Fruit fly (Drosophila melanogaster) whole organism, embryonic: Measurements from ENCODE around the gene gammaCOP.

Source experiments
- CG11398 ChIP-seq: fragments of 200-800 bp; sonication (Bioruptor generic); optimal IDR thresholded peaks from 2 replicates; lab custom pipeline; 2016; ENCODE audit warnings: missing biosample characterization, missing genetic modification characterization
- CG13296 ChIP-seq: fragments of 200-800 bp; sonication (Bioruptor generic); optimal IDR thresholded peaks from 3 replicates; lab custom pipeline; 2018; ENCODE audit warnings: missing biosample characterization, mild to moderate bottlenecking, missing genetic modification characterization
- CG16863 ChIP-seq: fragments of 200-800 bp; sonication (Bioruptor generic); optimal IDR thresholded peaks from 3 replicates; lab custom pipeline; 2016; ENCODE audit warnings: missing biosample characterization, missing genetic modification characterization
- CG17385 ChIP-seq: fragments of 200-800 bp; sonication (Bioruptor generic); optimal IDR thresholded peaks from 3 replicates; lab custom pipeline; 2018; ENCODE audit warnings: missing biosample characterization, mild to moderate bottlenecking, missing genetic modification characterization
- CG2116 ChIP-seq: fragments of 200-800 bp; sonication (Bioruptor generic); optimal IDR thresholded peaks from 3 replicates; lab custom pipeline; 2018; ENCODE audit warnings: missing biosample characterization, mild to moderate bottlenecking, missing genetic modification characterization
- CG2199 ChIP-seq: fragments of 200-800 bp; sonication (Bioruptor generic); IDR thresholded peaks from 3 replicates; pipeline ENCODE4 v1.3.6; 2022; ENCODE audit warnings: missing biosample characterization, missing genetic modification characterization
- CG2712 ChIP-seq: fragments of 200-800 bp; optimal IDR thresholded peaks from 3 replicates; lab custom pipeline; 2019; ENCODE audit warnings: missing biosample characterization, mild to moderate bottlenecking, missing genetic modification characterization, moderate library complexity
- CG31441 ChIP-seq: fragments of 200-800 bp; sonication (Bioruptor generic); IDR thresholded peaks from 2 replicates; pipeline ENCODE4 v1.3.6; 2022; ENCODE audit warnings: missing biosample characterization, missing genetic modification characterization
- CG32767 ChIP-seq: fragments of 200-800 bp; sonication (Bioruptor generic); IDR thresholded peaks from 2 replicates; pipeline ENCODE4 v1.3.6; 2022; ENCODE audit warnings: missing biosample characterization, missing genetic modification characterization
- CG33557 ChIP-seq: fragments of 200-800 bp; sonication (Bioruptor generic); optimal IDR thresholded peaks from 2 replicates; lab custom pipeline; 2019; ENCODE audit warnings: missing biosample characterization, mild to moderate bottlenecking, missing genetic modification characterization, moderate library complexity
- CG34376 ChIP-seq: fragments of 200-800 bp; sonication (Bioruptor generic); optimal IDR thresholded peaks from 2 replicates; lab custom pipeline; 2018; ENCODE audit warnings: missing biosample characterization, mild to moderate bottlenecking, missing genetic modification characterization
- CG3838 ChIP-seq: fragments of 200-800 bp; sonication (Bioruptor generic); optimal IDR thresholded peaks from 3 replicates; lab custom pipeline; 2016; ENCODE audit warnings: missing biosample characterization, missing genetic modification characterization
- CG4820 ChIP-seq: fragments of 200-800 bp; sonication (Bioruptor generic); optimal IDR thresholded peaks from 3 replicates; lab custom pipeline; 2016; ENCODE audit warnings: missing biosample characterization, missing genetic modification characterization
- CG6765 ChIP-seq: fragments of 200-800 bp; sonication (Bioruptor generic); optimal IDR thresholded peaks from 3 replicates; lab custom pipeline; 2017; ENCODE audit warnings: missing biosample characterization, mild to moderate bottlenecking, missing genetic modification characterization
- CG7745 ChIP-seq: fragments of 200-800 bp; sonication (Bioruptor generic); optimal IDR thresholded peaks from 2 replicates; lab custom pipeline; 2018; ENCODE audit warnings: missing biosample characterization, mild to moderate bottlenecking, missing genetic modification characterization, moderate library complexity
- CG7963 ChIP-seq: fragments of 200-800 bp; sonication (Bioruptor generic); IDR thresholded peaks from 3 replicates; pipeline ENCODE4 v1.3.6; 2022; ENCODE audit warnings: missing biosample characterization, missing genetic modification characterization; ENCODE audit not compliant: partially characterized antibody
- D ChIP-seq, 2 experiments: fragments of 200-800 bp in 1 of 2; fragments of >200 bp in 1 of 2; sonication (Bioruptor generic) in 1 of 2; optimal IDR thresholded peaks; 2 replicates in 1 of 2; 3 replicates in 1 of 2; lab custom pipeline; 2017; ENCODE audit warnings: mild to moderate bottlenecking in 1 of 2, missing biosample characterization in 1 of 2, missing genetic modification characterization in 1 of 2, missing genetic modification reagents in 1 of 2
- D19B ChIP-seq: fragments of 200-800 bp; sonication (Bioruptor generic); optimal IDR thresholded peaks from 2 replicates; lab custom pipeline; 2017; ENCODE audit warnings: missing biosample characterization, mild to moderate bottlenecking, missing genetic modification characterization
- Dfd ChIP-seq, 2 experiments: fragments of >200 bp; optimal IDR thresholded peaks; 2 replicates each; lab custom pipeline; 2017; ENCODE audit warnings: missing biosample characterization in 2 of 2, missing genetic modification characterization in 2 of 2
- Doc2 ChIP-seq: fragments of 200-800 bp; sonication (Bioruptor generic); IDR thresholded peaks from 2 replicates; pipeline ENCODE4 v1.3.6; 2022; ENCODE audit warnings: missing biosample characterization, missing genetic modification characterization
- Eip74EF ChIP-seq, 2 experiments: fragments of 200-800 bp in 1 of 2; fragments of >200 bp in 1 of 2; sonication (Bioruptor generic) in 1 of 2; optimal IDR thresholded peaks; 2 replicates each; lab custom pipeline; 2017 to 2019; ENCODE audit warnings: missing biosample characterization in 2 of 2, missing genetic modification characterization in 2 of 2, mild to moderate bottlenecking in 1 of 2, moderate library complexity in 1 of 2
- HHEX ChIP-seq: fragments of 200-800 bp; sonication (Bioruptor generic); optimal IDR thresholded peaks from 3 replicates; lab custom pipeline; 2017; ENCODE audit warnings: missing biosample characterization, mild to moderate bottlenecking, missing genetic modification characterization, missing genetic modification reagents
- HLH54F ChIP-seq: fragments of 200-800 bp; sonication (Bioruptor generic); optimal IDR thresholded peaks from 3 replicates; lab custom pipeline; 2016; ENCODE audit warnings: missing biosample characterization, missing genetic modification characterization
- HLHmδ ChIP-seq: fragments of 200-800 bp; sonication (Bioruptor generic); optimal IDR thresholded peaks from 2 replicates; lab custom pipeline; 2018; ENCODE audit warnings: missing biosample characterization, mild to moderate bottlenecking, missing genetic modification characterization, moderate library complexity
- Hand ChIP-seq: fragments of 200-800 bp; sonication (Bioruptor generic); optimal IDR thresholded peaks from 2 replicates; lab custom pipeline; 2017; ENCODE audit warnings: mild to moderate bottlenecking, missing biosample characterization, missing genetic modification reagents, missing genetic modification characterization
- HmgZ ChIP-seq: fragments of 200-800 bp; sonication (Bioruptor generic); optimal IDR thresholded peaks from 2 replicates; lab custom pipeline; 2018; ENCODE audit warnings: missing biosample characterization, mild to moderate bottlenecking, missing genetic modification characterization
- Lpt ChIP-seq: fragments of >200 bp; optimal IDR thresholded peaks from 2 replicates; lab custom pipeline; 2018; ENCODE audit warnings: missing biosample characterization, missing genetic modification characterization
- MBD-R2 ChIP-seq: fragments of 200-800 bp; sonication (Bioruptor generic); IDR thresholded peaks from 2 replicates; pipeline ENCODE4 v1.3.6; 2022; ENCODE audit warnings: missing biosample characterization, missing genetic modification characterization
- MESR4 ChIP-seq: fragments of 200-800 bp; sonication (Bioruptor generic); optimal IDR thresholded peaks from 2 replicates; lab custom pipeline; 2018; ENCODE audit warnings: missing biosample characterization, mild to moderate bottlenecking, missing genetic modification characterization, moderate library complexity
- MTF-1 ChIP-seq: fragments of 200-800 bp; sonication (Bioruptor generic); optimal IDR thresholded peaks from 2 replicates; lab custom pipeline; 2018; ENCODE audit warnings: missing biosample characterization, mild to moderate bottlenecking, missing genetic modification characterization, borderline replicate concordance
- Meics ChIP-seq: fragments of 200-800 bp; sonication (Bioruptor generic); optimal IDR thresholded peaks from 2 replicates; lab custom pipeline; 2017; ENCODE audit warnings: missing biosample characterization, mild to moderate bottlenecking, missing genetic modification characterization
- Myb ChIP-seq: fragments of 200-800 bp; sonication (Bioruptor generic); optimal IDR thresholded peaks from 2 replicates; lab custom pipeline; 2016; ENCODE audit warnings: missing biosample characterization, missing genetic modification characterization
- Six4 ChIP-seq: fragments of 200-800 bp; sonication (Bioruptor generic); optimal IDR thresholded peaks from 2 replicates; lab custom pipeline; 2016; ENCODE audit warnings: missing biosample characterization, missing genetic modification characterization
- ab ChIP-seq: fragments of 200-800 bp; sonication (Bioruptor generic); optimal IDR thresholded peaks from 2 replicates; lab custom pipeline; 2016; ENCODE audit warnings: missing biosample characterization, missing genetic modification characterization
- btn ChIP-seq: fragments of 200-800 bp; sonication (Bioruptor generic); optimal IDR thresholded peaks from 2 replicates; lab custom pipeline; 2016; ENCODE audit warnings: missing biosample characterization, missing genetic modification characterization
- chinmo ChIP-seq: fragments of 200-800 bp; sonication (Bioruptor generic); IDR thresholded peaks from 4 replicates; pipeline ENCODE4 v1.3.6; 2022; ENCODE audit warnings: missing biosample characterization, missing genetic modification characterization; ENCODE audit not compliant: partially characterized antibody
- crc ChIP-seq: fragments of 200-800 bp; sonication (Bioruptor generic); optimal IDR thresholded peaks from 2 replicates; lab custom pipeline; 2016; ENCODE audit warnings: missing biosample characterization, missing genetic modification characterization
- dm ChIP-seq: fragments of 200-800 bp; sonication (Bioruptor generic); optimal IDR thresholded peaks from 3 replicates; lab custom pipeline; 2016; ENCODE audit warnings: missing biosample characterization, missing genetic modification characterization
- eve ChIP-seq, 2 experiments: fragments of >200 bp; optimal IDR thresholded peaks; 2 replicates each; lab custom pipeline; 2017; ENCODE audit warnings: missing biosample characterization in 2 of 2, missing genetic modification characterization in 2 of 2
- ewg ChIP-seq: fragments of 200-800 bp; sonication (Bioruptor generic); optimal IDR thresholded peaks from 3 replicates; lab custom pipeline; 2017; ENCODE audit warnings: mild to moderate bottlenecking, missing biosample characterization, missing genetic modification reagents, missing genetic modification characterization
- fd96Cb ChIP-seq: fragments of 200-800 bp; sonication (Bioruptor generic); optimal IDR thresholded peaks from 2 replicates; lab custom pipeline; 2018; ENCODE audit warnings: missing biosample characterization, mild to moderate bottlenecking, missing genetic modification characterization, moderate library complexity
- gcm2 ChIP-seq: fragments of 200-800 bp; sonication (Bioruptor generic); optimal IDR thresholded peaks from 2 replicates; lab custom pipeline; 2016; ENCODE audit warnings: missing biosample characterization, missing genetic modification characterization
- gsb-n ChIP-seq: fragments of 200-800 bp; sonication (Bioruptor generic); optimal IDR thresholded peaks from 3 replicates; lab custom pipeline; 2018; ENCODE audit warnings: missing biosample characterization, mild to moderate bottlenecking, missing genetic modification characterization
- psq ChIP-seq: fragments of 200-800 bp; sonication (Bioruptor generic); optimal IDR thresholded peaks from 2 replicates; lab custom pipeline; 2017; ENCODE audit warnings: missing biosample characterization, missing genetic modification characterization
- ranshi ChIP-seq: fragments of 200-800 bp; sonication (Bioruptor generic); IDR thresholded peaks from 2 replicates; pipeline ENCODE4 v1.3.6; 2022; ENCODE audit warnings: missing biosample characterization, missing genetic modification characterization
- sc ChIP-seq, 3 experiments: fragments of >200 bp in 2 of 3; fragments of 200-800 bp in 1 of 3; sonication (Bioruptor generic) in 1 of 3; optimal IDR thresholded peaks; 2 replicates in 2 of 3; 3 replicates in 1 of 3; lab custom pipeline; 2017; ENCODE audit warnings: mild to moderate bottlenecking in 1 of 3, missing biosample characterization in 1 of 3, missing genetic modification characterization in 1 of 3, missing genetic modification reagents in 1 of 3
- sens ChIP-seq: fragments of 200-800 bp; sonication (Bioruptor generic); peaks from one replicate; lab custom pipeline; 2016; ENCODE audit warnings: missing biosample characterization, missing genetic modification characterization
- tll ChIP-seq, 2 experiments: fragments of 200-800 bp in 1 of 2; fragments of >200 bp in 1 of 2; sonication (Bioruptor generic) in 1 of 2; optimal IDR thresholded peaks; 2 replicates each; lab custom pipeline; 2017 to 2019; ENCODE audit warnings: missing biosample characterization in 2 of 2, missing genetic modification characterization in 2 of 2, mild to moderate bottlenecking in 1 of 2, moderate library complexity in 1 of 2
- trh ChIP-seq: fragments of 200-800 bp; sonication (Bioruptor generic); optimal IDR thresholded peaks from 2 replicates; lab custom pipeline; 2016; ENCODE audit warnings: missing biosample characterization, missing genetic modification characterization
- tx ChIP-seq: fragments of 200-800 bp; sonication (Bioruptor generic); optimal IDR thresholded peaks from 2 replicates; lab custom pipeline; 2016; ENCODE audit warnings: missing biosample characterization, missing genetic modification characterization
- vvl ChIP-seq: fragments of 200-800 bp; sonication (Bioruptor generic); IDR thresholded peaks from 2 replicates; pipeline ENCODE4 v1.3.6; 2022; ENCODE audit warnings: missing biosample characterization, missing genetic modification characterization

gammaCOP gene

DNA sequence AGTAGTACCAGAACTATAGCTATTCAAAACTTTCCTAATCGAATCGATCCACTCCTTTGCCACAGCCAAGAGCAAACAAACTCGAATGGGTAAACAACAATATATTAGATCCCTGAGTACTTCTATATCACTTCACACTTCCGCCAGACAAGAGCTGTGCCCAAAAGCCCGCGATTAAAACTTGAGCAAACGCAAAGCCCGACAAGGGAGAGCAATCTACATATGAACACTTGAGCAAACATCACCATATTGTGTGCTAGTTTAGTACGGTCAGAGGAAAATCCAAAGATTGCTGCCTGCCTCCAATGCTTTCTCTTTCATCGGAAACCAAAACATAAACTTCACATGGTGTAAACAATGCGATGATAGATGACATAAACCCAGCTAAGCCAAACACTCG is 31.7 kb downstream of the gammaCOP start (continued):
- TF ChIP-seq CG7745 (tag; lab: Kevin White, UChicago) = no peak
- TF ChIP-seq MBD-R2 (GFP tag; lab: Robert Waterston, UW) = no peak
- no peak for TF ChIP-seq CG31441 (GFP tag; lab: Robert Waterston, UW)
- TF ChIP-seq psq (GFP tag; lab: Kevin White, UChicago) = no peak
- no peak for TF ChIP-seq btn (GFP tag; lab: Kevin White, UChicago)
- no peak for TF ChIP-seq sc (optimal IDR thresholded peaks at IDR 0.05; lab: Kevin White, UChicago)
- TF ChIP-seq sc (GFP tag; optimal IDR thresholded peaks at IDR 0.05; lab: Kevin White, UChicago) = no peak
- TF ChIP-seq ab (GFP tag; lab: Kevin White, UChicago) = no peak
- TF ChIP-seq chinmo (GFP tag; lab: Robert Waterston, UW) = no peak
- TF ChIP-seq ewg = no peak
- no peak for TF ChIP-seq Meics (GFP tag; lab: Kevin White, UChicago)
- peak; percentile 49 for TF ChIP-seq sens (GFP tag; lab: Kevin White, UChicago)
- no peak for TF ChIP-seq ranshi (GFP tag; lab: Robert Waterston, UW)
- TF ChIP-seq Hand (GFP tag; lab: Kevin White, UChicago) = no peak
- TF ChIP-seq Myb (GFP tag; lab: Kevin White, UChicago) = no peak
- TF ChIP-seq CG6765 (GFP tag; lab: Kevin White, UChicago) = no peak
- peak; percentile 9 for TF ChIP-seq CG34376 (GFP tag; lab: Kevin White, UChicago)
- TF ChIP-seq tx (GFP tag; lab: Kevin White, UChicago) = no peak
- TF ChIP-seq HHEX (GFP tag; lab: Kevin White, UChicago) = no peak
- TF ChIP-seq crc (GFP tag; lab: Kevin White, UChicago) = no peak
- TF ChIP-seq HmgZ (tag; lab: Kevin White, UChicago) = no peak
- no peak for TF ChIP-seq CG2712 (tag; lab: Kevin White, UChicago)
- peak; percentile 17 for TF ChIP-seq MTF-1
- no peak for TF ChIP-seq gcm2 (GFP tag; lab: Kevin White, UChicago)
- no peak for TF ChIP-seq dm
- TF ChIP-seq Eip74EF (GFP tag; optimal IDR thresholded peaks at IDR 0.05; lab: Kevin White, UChicago) = peak in 1 of 2 experiments; percentile 34
- TF ChIP-seq CG4820 (GFP tag; lab: Kevin White, UChicago) = no peak
- no peak for TF ChIP-seq tll (GFP tag; optimal IDR thresholded peaks at IDR 0.05; lab: Kevin White, UChicago)
- no peak for TF ChIP-seq MESR4 (GFP tag; lab: Kevin White, UChicago)
- TF ChIP-seq D19B (GFP tag; lab: Kevin White, UChicago) = no peak
- no peak for TF ChIP-seq Lpt (GFP tag; lab: Kevin White, UChicago)
- no peak for TF ChIP-seq CG3838 (GFP tag; lab: Kevin White, UChicago)
- TF ChIP-seq Six4 (GFP tag; lab: Kevin White, UChicago) = no peak
- no peak for TF ChIP-seq eve (GFP tag; optimal IDR thresholded peaks at IDR 0.05; lab: Kevin White, UChicago)
- TF ChIP-seq HLH54F (GFP tag; lab: Kevin White, UChicago) = no peak
- TF ChIP-seq vvl (GFP tag; lab: Robert Waterston, UW) = no peak
- no peak for TF ChIP-seq fd96Cb (tag; lab: Kevin White, UChicago)
- no peak for TF ChIP-seq CG16863 (GFP tag; lab: Kevin White, UChicago)
- no peak for TF ChIP-seq D (optimal IDR thresholded peaks at IDR 0.05; lab: Kevin White, UChicago)
- TF ChIP-seq D (GFP tag; optimal IDR thresholded peaks at IDR 0.05; lab: Kevin White, UChicago) = no peak
- no peak for TF ChIP-seq CG2116 (GFP tag; lab: Kevin White, UChicago)
- no peak for TF ChIP-seq trh
- TF ChIP-seq CG11398 (GFP tag; lab: Kevin White, UChicago) = no peak
- TF ChIP-seq HLHmδ (GFP tag; lab: Kevin White, UChicago) = no peak
- no peak for TF ChIP-seq CG2199 (GFP tag; lab: Robert Waterston, UW)
- TF ChIP-seq Dfd (GFP tag; optimal IDR thresholded peaks at IDR 0.05; lab: Kevin White, UChicago) = no peak
- TF ChIP-seq CG17385 (GFP tag; lab: Kevin White, UChicago) = no peak
- no peak for TF ChIP-seq CG7963 (GFP tag; lab: Robert Waterston, UW)
- no peak for TF ChIP-seq CG33557 (GFP tag; lab: Kevin White, UChicago)
- TF ChIP-seq CG13296 (GFP tag; lab: Kevin White, UChicago) = peak; percentile 18
- no peak for TF ChIP-seq CG32767 (GFP tag; lab: Robert Waterston, UW)
- TF ChIP-seq gsb-n (tag; lab: Kevin White, UChicago) = no peak
- TF ChIP-seq Doc2 = no peak
